Worm (Caenorhabditis elegans): ENCODE data around the gene sec-3.

Gene sec-3

ce11 chrX:3118596-3119287, 19.1 kb upstream of the sec-3 start:
- TF ChIP-seq chd-7 (tag; optimal IDR thresholded peaks at IDR 0.05), result peak; percentile 20
- TF ChIP-seq rcor-1 (GFP tag; IDR thresholded peaks at IDR 0.05), result 0 out of 2 replicates have a peak, but pooled peaks have one; percentile 9
- TF ChIP-seq F49E8.2 (tag; optimal IDR thresholded peaks at IDR 0.05; ENCODE audit: insufficient read depth), result no peak
- no peak for TF ChIP-seq nfya-1 (tag; optimal IDR thresholded peaks at IDR 0.05; ENCODE audit: borderline replicate concordance, insufficient read depth)
- peak; percentile 66 for TF ChIP-seq zfh-2 (GFP tag; conservative IDR thresholded peaks at IDR 0.05)
- no peak for TF ChIP-seq Y53F4B.3 (GFP tag; IDR thresholded peaks at IDR 0.05)

- TF ChIP-seq tbp1 (GFP tag; optimal IDR thresholded peaks at IDR 0.05) (peak; percentile 5), Y95B8A.8 (GFP tag; IDR thresholded peaks at IDR 0.05) (no peak), hsf-1 (GFP tag; IDR thresholded peaks at IDR 0.05) (peak; percentile 56; the same call in 1 of the 2 replicates), let-607 (tag; optimal IDR thresholded peaks at IDR 0.05) (peak in 1 of 2 experiments; percentile 6), ztf-26 (tag; optimal IDR thresholded peaks at IDR 0.05) (no peak), ztf-22 (GFP tag; optimal IDR thresholded peaks at IDR 0.05) (no peak), nhr-90 (tag; optimal IDR thresholded peaks at IDR 0.05) (no peak), cebp-1 (GFP tag; IDR thresholded peaks at IDR 0.05) (no peak), cebp-1 (tag; optimal IDR thresholded peaks at IDR 0.05) (peak; percentile 10), mel-28 (tag; optimal IDR thresholded peaks at IDR 0.05; ENCODE audit: borderline replicate concordance) (no peak), ceh-100 (GFP tag; IDR thresholded peaks at IDR 0.05) (no peak), F52B5.7 (tag; optimal IDR thresholded peaks at IDR 0.05) (no peak), chd-7 (tag; optimal IDR thresholded peaks at IDR 0.05) (no peak), ama-1 (optimal IDR thresholded peaks at IDR 0.05) (peak; percentile 11), ama-1 (GFP tag; optimal IDR thresholded peaks at IDR 0.05) (no peak), nfyb-1 (GFP tag; IDR thresholded peaks at IDR 0.05) (0 out of 2 replicates have a peak, but pooled peaks have one; percentile 24), Y53G8AR.9 (GFP tag; conservative IDR thresholded peaks at IDR 0.05) (0 out of 2 replicates have a peak, but pooled peaks have one; percentile 50), lag-1 (GFP tag; IDR thresholded peaks at IDR 0.05) (no peak), nhr-80 (tag; optimal IDR thresholded peaks at IDR 0.05) (peak; percentile 48), athp-1 (tag; optimal IDR thresholded peaks at IDR 0.05) (no peak), dpl-1 (GFP tag; optimal IDR thresholded peaks at IDR 0.05) (no peak), K12H6.12 (tag; optimal IDR thresholded peaks at IDR 0.05) (no peak), madf-10 (tag; optimal IDR thresholded peaks at IDR 0.05) (no peak), lin-40 (tag; optimal IDR thresholded peaks at IDR 0.05) (peak; percentile 62), madf-6 (GFP tag; IDR thresholded peaks at IDR 0.05) (no peak)
Measured at ce11 chrX:3117204-3117603, 17.6 kb upstream of the sec-3 start.

- no peak for TF ChIP-seq nhr-179 (tag; optimal IDR thresholded peaks at IDR 0.05)
- TF ChIP-seq ceh-27 (GFP tag; optimal IDR thresholded peaks at IDR 0.05), result no peak
- no peak for TF ChIP-seq akir-1 (GFP tag; optimal IDR thresholded peaks at IDR 0.05)
- TF ChIP-seq dpl-1 (GFP tag; optimal IDR thresholded peaks at IDR 0.05), result no peak
- peak; percentile 61 for TF ChIP-seq ama-1 (optimal IDR thresholded peaks at IDR 0.05)
- TF ChIP-seq ama-1 (GFP tag; optimal IDR thresholded peaks at IDR 0.05), result no peak
- no peak for TF ChIP-seq die-1 (tag; optimal IDR thresholded peaks at IDR 0.05)
- TF ChIP-seq ztf-18 (tag; optimal IDR thresholded peaks at IDR 0.05), result peak; percentile 28
- no peak for TF ChIP-seq lin-54 (GFP tag; optimal IDR thresholded peaks at IDR 0.05)
- no peak for TF ChIP-seq ceh-40 (GFP tag; IDR thresholded peaks at IDR 0.05)
- no peak for TF ChIP-seq repo-1 (tag; optimal IDR thresholded peaks at IDR 0.05)
- no peak for TF ChIP-seq lag-1 (GFP tag; IDR thresholded peaks at IDR 0.05)
- no peak for TF ChIP-seq Y53F4B.3 (GFP tag; IDR thresholded peaks at IDR 0.05)
- no peak for TF ChIP-seq attf-5 (GFP tag; optimal IDR thresholded peaks at IDR 0.05)
- 0 out of 2 replicates have a peak, but pooled peaks have one; percentile 15 for TF ChIP-seq attf-6 (GFP tag; IDR thresholded peaks at IDR 0.05)
- TF ChIP-seq aptf-3 (GFP tag; IDR thresholded peaks at IDR 0.05), result no peak
- no peak for TF ChIP-seq nhr-90 (tag; optimal IDR thresholded peaks at IDR 0.05)
- TF ChIP-seq F33H1.4 (GFP tag; IDR thresholded peaks at IDR 0.05), result no peak
- no peak for TF ChIP-seq cebp-1 (GFP tag; IDR thresholded peaks at IDR 0.05)
- peak; percentile 17 for TF ChIP-seq cebp-1 (tag; optimal IDR thresholded peaks at IDR 0.05)
- no peak for TF ChIP-seq attf-3 (GFP tag; conservative IDR thresholded peaks at IDR 0.05)
Measured at ce11 chrX:3116033-3116876, 16.6 kb upstream of the sec-3 start, which contains the start of gene mai-1. mai-1 (minus strand) TSS chrX:3116589.

Measured in whole organism, young adult.